Fruit fly (Drosophila melanogaster): ENCODE data around the gene CG32055.

DNA sequence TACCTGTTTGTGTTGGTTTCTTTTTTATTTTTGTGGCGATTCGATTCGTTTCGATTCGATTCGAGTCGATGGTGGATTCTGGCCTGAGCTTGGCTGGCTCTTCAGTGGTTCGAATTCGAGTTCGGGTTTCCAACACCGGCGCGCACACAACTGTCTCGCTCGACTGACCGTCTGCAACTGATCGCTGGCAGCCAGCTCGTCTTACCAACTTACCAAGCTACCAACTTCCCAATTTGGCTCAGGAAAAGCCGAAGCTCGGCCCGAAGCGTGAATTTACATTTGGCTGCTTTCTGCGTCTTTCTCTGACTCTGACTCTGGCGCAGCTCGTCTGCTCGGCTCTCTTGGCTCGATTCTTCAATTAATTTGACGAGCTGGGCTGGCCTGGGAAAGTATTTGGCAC lies 18.3 kb downstream of the CG32055 start, which contains the start of gene ect:
- TF ChIP-seq Dll (optimal IDR thresholded peaks at IDR 0.05) (no peak), usp (GFP tag; optimal IDR thresholded peaks at IDR 0.05) (no peak), psq (optimal IDR thresholded peaks at IDR 0.05) (no peak), pan (optimal IDR thresholded peaks at IDR 0.05) (no peak), CG8478 (optimal IDR thresholded peaks at IDR 0.05) (no peak)
